Fruit fly (Drosophila melanogaster) whole organism, prepupa: ENCODE results near the gene CG13482.
A peak's percentile ranks its signal among the peaks of the same experiment; 100 is the strongest.

Source experiments
- Blimp-1 ChIP-seq: fragments of 200-800 bp; sonication (Bioruptor generic); optimal IDR thresholded peaks from 3 replicates; lab custom pipeline; 2017; ENCODE audit warnings: missing biosample characterization, missing genetic modification characterization, mild to moderate bottlenecking, moderate library complexity, missing genetic modification reagents
- CG10631 ChIP-seq: fragments of 200-800 bp; sonication (Bioruptor generic); optimal IDR thresholded peaks from 2 replicates; lab custom pipeline; 2016; ENCODE audit warnings: missing biosample characterization, missing genetic modification characterization
- CG10669 ChIP-seq: fragments of 200-800 bp; sonication (Bioruptor generic); optimal IDR thresholded peaks from 3 replicates; lab custom pipeline; 2018; ENCODE audit warnings: missing biosample characterization, mild to moderate bottlenecking, missing genetic modification characterization, moderate library complexity
- CG11294 ChIP-seq: fragments of 200-800 bp; sonication (Bioruptor generic); IDR thresholded peaks from 2 replicates; pipeline ENCODE4 v1.3.6; 2022; ENCODE audit warnings: missing biosample characterization, missing genetic modification characterization
- CG11762 ChIP-seq: fragments of 200-800 bp; sonication (Bioruptor generic); optimal IDR thresholded peaks from 3 replicates; lab custom pipeline; 2016; ENCODE audit warnings: missing biosample characterization, missing genetic modification characterization; ENCODE audit not compliant: insufficient read depth
- CG11902 ChIP-seq: fragments of 200-800 bp; sonication (Bioruptor generic); optimal IDR thresholded peaks from 3 replicates; lab custom pipeline; 2016; ENCODE audit warnings: missing biosample characterization, missing genetic modification characterization
- CG15336 ChIP-seq: fragments of 200-800 bp; sonication (Bioruptor generic); IDR thresholded peaks from 2 replicates; pipeline ENCODE4 v1.3.6; 2022; ENCODE audit warnings: missing biosample characterization, missing genetic modification characterization
- CG16779 ChIP-seq: fragments of 200-800 bp; sonication (Bioruptor generic); optimal IDR thresholded peaks from 3 replicates; lab custom pipeline; 2017; ENCODE audit warnings: missing biosample characterization, mild to moderate bottlenecking, missing genetic modification characterization
- CG3032 ChIP-seq: fragments of 200-800 bp; optimal IDR thresholded peaks from 2 replicates; lab custom pipeline; 2019; ENCODE audit warnings: missing biosample characterization, mild to moderate bottlenecking, missing genetic modification characterization, moderate library complexity
- CG34406 ChIP-seq: fragments of 200-800 bp; sonication (Bioruptor generic); optimal IDR thresholded peaks from 3 replicates; lab custom pipeline; 2016; ENCODE audit warnings: missing biosample characterization, missing genetic modification characterization
- CG3919 ChIP-seq: fragments of 200-800 bp; sonication (Bioruptor generic); optimal IDR thresholded peaks from 3 replicates; lab custom pipeline; 2016; ENCODE audit warnings: missing biosample characterization, missing genetic modification characterization
- CG4318 ChIP-seq: fragments of 200-800 bp; sonication (Bioruptor generic); optimal IDR thresholded peaks from 3 replicates; lab custom pipeline; 2017; ENCODE audit warnings: missing biosample characterization, mild to moderate bottlenecking, missing genetic modification characterization
- CG6163 ChIP-seq: fragments of 200-800 bp; sonication (Bioruptor generic); IDR thresholded peaks from 3 replicates; pipeline ENCODE4 v1.3.6; 2022; ENCODE audit warnings: missing biosample characterization, missing genetic modification characterization
- CG6276 ChIP-seq: fragments of 200-800 bp; sonication (Bioruptor generic); optimal IDR thresholded peaks from 2 replicates; lab custom pipeline; 2017; ENCODE audit warnings: missing biosample characterization, mild to moderate bottlenecking, missing genetic modification characterization
- CG6792 ChIP-seq: fragments of 200-800 bp; sonication (Bioruptor generic); optimal IDR thresholded peaks from 3 replicates; lab custom pipeline; 2016; ENCODE audit warnings: missing biosample characterization, missing genetic modification characterization
- CG6808 ChIP-seq: fragments of 200-800 bp; sonication (Bioruptor generic); optimal IDR thresholded peaks from 3 replicates; lab custom pipeline; 2017; ENCODE audit warnings: missing biosample characterization, missing genetic modification characterization, mild to moderate bottlenecking, moderate library complexity, missing genetic modification reagents
- CG6854 ChIP-seq: fragments of 200-800 bp; sonication (Bioruptor generic); optimal IDR thresholded peaks from 2 replicates; lab custom pipeline; 2017; ENCODE audit warnings: missing biosample characterization, mild to moderate bottlenecking, missing genetic modification characterization
- CG7368 ChIP-seq: fragments of 200-800 bp; sonication (Bioruptor generic); optimal IDR thresholded peaks from 3 replicates; lab custom pipeline; 2016; ENCODE audit warnings: missing biosample characterization, missing genetic modification characterization
- CG8119 ChIP-seq: fragments of 200-800 bp; sonication (Bioruptor generic); IDR thresholded peaks from 3 replicates; pipeline ENCODE4 v1.3.6; 2022; ENCODE audit warnings: missing biosample characterization, missing genetic modification characterization
- CG8319 ChIP-seq: fragments of 200-800 bp; sonication (Bioruptor generic); optimal IDR thresholded peaks from 3 replicates; lab custom pipeline; 2016; ENCODE audit warnings: missing biosample characterization, missing genetic modification characterization
- CG8632 ChIP-seq: fragments of 200-800 bp; sonication (Bioruptor generic); optimal IDR thresholded peaks from 3 replicates; lab custom pipeline; 2016; ENCODE audit warnings: missing biosample characterization, missing genetic modification characterization
- CG9139 ChIP-seq: fragments of 200-800 bp; sonication (Bioruptor generic); optimal IDR thresholded peaks from 3 replicates; lab custom pipeline; 2017; ENCODE audit warnings: missing biosample characterization, mild to moderate bottlenecking, missing genetic modification characterization
- Eip75B ChIP-seq: fragments of 200-800 bp; sonication (Bioruptor generic); optimal IDR thresholded peaks from 3 replicates; lab custom pipeline; 2016; ENCODE audit warnings: missing biosample characterization, missing genetic modification characterization
- Eip78C ChIP-seq: fragments of 200-800 bp; sonication (Bioruptor generic); peaks from one replicate; lab custom pipeline; 2016; ENCODE audit warnings: missing biosample characterization, missing genetic modification characterization
- Eip93F ChIP-seq: fragments of 200-800 bp; sonication (Bioruptor generic); optimal IDR thresholded peaks from 2 replicates; lab custom pipeline; 2016; ENCODE audit warnings: missing biosample characterization, mild to moderate bottlenecking, missing genetic modification characterization
- Ets21C ChIP-seq: fragments of 200-800 bp; sonication (Bioruptor generic); optimal IDR thresholded peaks from 3 replicates; lab custom pipeline; 2016; ENCODE audit warnings: missing biosample characterization, missing genetic modification characterization
- Ets96B ChIP-seq: fragments of 200-800 bp; optimal IDR thresholded peaks from 2 replicates; lab custom pipeline; 2019; ENCODE audit warnings: missing biosample characterization, mild to moderate bottlenecking, missing genetic modification characterization, moderate library complexity
- Gug ChIP-seq: fragments of 200-800 bp; sonication (Bioruptor generic); IDR thresholded peaks from 2 replicates; pipeline ENCODE4 v1.3.6; 2022; ENCODE audit warnings: missing biosample characterization, missing genetic modification characterization
- Hr38 ChIP-seq: sonication (Bioruptor generic); optimal IDR thresholded peaks from 2 replicates; lab custom pipeline; 2016; ENCODE audit warnings: missing biosample characterization, missing genetic modification characterization
- Hr39 ChIP-seq: fragments of 200-800 bp; sonication (Bioruptor generic); optimal IDR thresholded peaks from 2 replicates; lab custom pipeline; 2016; ENCODE audit warnings: missing biosample characterization, missing genetic modification characterization
- Hr4 ChIP-seq: fragments of 200-800 bp; sonication (Bioruptor generic); optimal IDR thresholded peaks from 3 replicates; lab custom pipeline; 2016; ENCODE audit warnings: missing biosample characterization, missing genetic modification characterization
- Lpt ChIP-seq: fragments of 200-800 bp; sonication (Bioruptor generic); optimal IDR thresholded peaks from 3 replicates; lab custom pipeline; 2016; ENCODE audit warnings: missing biosample characterization, missing genetic modification characterization
- OdsH ChIP-seq: fragments of 200-800 bp; sonication (Bioruptor generic); optimal IDR thresholded peaks from 3 replicates; lab custom pipeline; 2016; ENCODE audit warnings: missing biosample characterization, missing genetic modification characterization
- Smox ChIP-seq: fragments of 200-800 bp; sonication (Bioruptor generic); optimal IDR thresholded peaks from 3 replicates; lab custom pipeline; 2016; ENCODE audit warnings: missing biosample characterization, missing genetic modification characterization
- Sox102F ChIP-seq: fragments of 200-800 bp; sonication (Bioruptor generic); optimal IDR thresholded peaks from 2 replicates; lab custom pipeline; 2016; ENCODE audit warnings: missing biosample characterization, mild to moderate bottlenecking, missing genetic modification characterization
- Sox14 ChIP-seq: fragments of 200-800 bp; sonication (Bioruptor generic); optimal IDR thresholded peaks from 3 replicates; lab custom pipeline; 2016; ENCODE audit warnings: missing biosample characterization, missing genetic modification characterization
- Sox15 ChIP-seq: fragments of 200-800 bp; sonication (Bioruptor generic); optimal IDR thresholded peaks from 3 replicates; lab custom pipeline; 2016; ENCODE audit warnings: missing biosample characterization, missing genetic modification characterization
- acj6 ChIP-seq: fragments of 200-800 bp; sonication (Bioruptor generic); optimal IDR thresholded peaks from 3 replicates; lab custom pipeline; 2016; ENCODE audit warnings: missing biosample characterization, missing genetic modification characterization
- cyc ChIP-seq: fragments of 200-800 bp; sonication (Bioruptor generic); optimal IDR thresholded peaks from 3 replicates; lab custom pipeline; 2016; ENCODE audit warnings: missing biosample characterization, missing genetic modification characterization
- dsx ChIP-seq: fragments of 200-800 bp; optimal IDR thresholded peaks from 3 replicates; lab custom pipeline; 2019; ENCODE audit warnings: missing biosample characterization, mild to moderate bottlenecking, missing genetic modification characterization, moderate library complexity; ENCODE audit not compliant: poor library complexity, severe bottlenecking
- esn ChIP-seq: fragments of 200-800 bp; sonication (Bioruptor generic); optimal IDR thresholded peaks from 2 replicates; lab custom pipeline; 2016; ENCODE audit warnings: missing biosample characterization, mild to moderate bottlenecking, missing genetic modification characterization, moderate library complexity
- fd59A ChIP-seq: fragments of 200-800 bp; sonication (Bioruptor generic); optimal IDR thresholded peaks from 2 replicates; lab custom pipeline; 2017; ENCODE audit warnings: missing biosample characterization, mild to moderate bottlenecking, missing genetic modification characterization, missing genetic modification reagents
- fd85E ChIP-seq: fragments of 200-800 bp; sonication (Bioruptor generic); optimal IDR thresholded peaks from 3 replicates; lab custom pipeline; 2016; ENCODE audit warnings: missing biosample characterization, missing genetic modification characterization
- fkh ChIP-seq: fragments of 200-800 bp; sonication (Bioruptor generic); optimal IDR thresholded peaks from 3 replicates; lab custom pipeline; 2017; ENCODE audit warnings: missing biosample characterization, mild to moderate bottlenecking, missing genetic modification characterization, moderate library complexity
- lz ChIP-seq: fragments of 200-800 bp; sonication (Bioruptor generic); optimal IDR thresholded peaks from 3 replicates; lab custom pipeline; 2016; ENCODE audit warnings: missing biosample characterization, missing genetic modification characterization
- net ChIP-seq: fragments of 200-800 bp; sonication (Bioruptor generic); optimal IDR thresholded peaks from 3 replicates; lab custom pipeline; 2016; ENCODE audit warnings: missing biosample characterization, missing genetic modification characterization
- pdm3 ChIP-seq: fragments of 200-800 bp; sonication (Bioruptor generic); optimal IDR thresholded peaks from 3 replicates; lab custom pipeline; 2016; ENCODE audit warnings: missing biosample characterization, missing genetic modification characterization
- salr ChIP-seq, 2 experiments: fragments of 200-800 bp; sonication (Bioruptor generic); optimal IDR thresholded peaks; 3 replicates each; lab custom pipeline; 2016 to 2018; ENCODE audit warnings: missing biosample characterization in 2 of 2, missing genetic modification characterization in 2 of 2, mild to moderate bottlenecking in 1 of 2
- spab ChIP-seq: fragments of 200-800 bp; sonication (Bioruptor generic); optimal IDR thresholded peaks from 2 replicates; lab custom pipeline; 2017; ENCODE audit warnings: missing biosample characterization, mild to moderate bottlenecking, missing genetic modification characterization, missing genetic modification reagents
- ss ChIP-seq, 2 experiments: fragments of 200-800 bp; sonication (Bioruptor generic); optimal IDR thresholded peaks; 2 replicates in 1 of 2; 3 replicates in 1 of 2; lab custom pipeline; 2017 to 2018; ENCODE audit warnings: mild to moderate bottlenecking in 2 of 2, missing biosample characterization in 2 of 2, missing genetic modification characterization in 2 of 2, moderate library complexity in 1 of 2
- svp ChIP-seq: fragments of 200-800 bp; sonication (Bioruptor generic); peaks from one replicate; lab custom pipeline; 2016; ENCODE audit warnings: missing biosample characterization, missing genetic modification characterization
- topi ChIP-seq: fragments of 200-800 bp; sonication (Bioruptor generic); optimal IDR thresholded peaks from 3 replicates; lab custom pipeline; 2016; ENCODE audit warnings: missing biosample characterization, missing genetic modification characterization

CG13482 gene

dm6 chr3L:14338886-14339285, 9.7 kb downstream of the CG13482 start:
- peak; percentile 88 for TF ChIP-seq Ets96B (tag; lab: Kevin White, UChicago)
- peak; percentile 88 for TF ChIP-seq CG4318 (GFP tag; lab: Kevin White, UChicago)
- TF ChIP-seq Hr38 (GFP tag; lab: Kevin White, UChicago): peak; percentile 80
- TF ChIP-seq cyc: peak; percentile 77
- TF ChIP-seq lz: peak; percentile 73
- peak; percentile 84 for TF ChIP-seq Sox15
- TF ChIP-seq Sox14: peak; percentile 91
- peak; percentile 6 for TF ChIP-seq fkh
- peak; percentile 91 for TF ChIP-seq Eip75B
- peak; percentile 81 for TF ChIP-seq Gug (GFP tag; lab: Robert Waterston, UW)
- TF ChIP-seq CG11294 (GFP tag; lab: Robert Waterston, UW): peak; percentile 83
- TF ChIP-seq CG6792 (GFP tag; lab: Kevin White, UChicago): peak; percentile 88
- TF ChIP-seq topi: peak; percentile 77
- peak; percentile 69 for TF ChIP-seq Sox102F (GFP tag; lab: Kevin White, UChicago)
- TF ChIP-seq CG3032 (tag; lab: Kevin White, UChicago): peak; percentile 80
- TF ChIP-seq CG8632 (GFP tag; lab: Kevin White, UChicago): peak; percentile 82
- peak; percentile 92 for TF ChIP-seq pdm3 (GFP tag; lab: Kevin White, UChicago)
- TF ChIP-seq CG6276: peak; percentile 82
- peak; percentile 89 for TF ChIP-seq svp (GFP tag; lab: Kevin White, UChicago)
- peak; percentile 39 for TF ChIP-seq CG6854 (GFP tag; lab: Kevin White, UChicago)
- peak; percentile 85 for TF ChIP-seq CG6808
- peak; percentile 88 for TF ChIP-seq dsx (GFP tag; lab: Kevin White, UChicago)
- TF ChIP-seq Hr39 (GFP tag; lab: Kevin White, UChicago): peak; percentile 82
- peak; percentile 82 to 85 for TF ChIP-seq salr (GFP tag; optimal IDR thresholded peaks at IDR 0.05; lab: Kevin White, UChicago)
- peak; percentile 91 for TF ChIP-seq Lpt
- TF ChIP-seq Hr4: peak; percentile 96
- TF ChIP-seq acj6 (GFP tag; lab: Kevin White, UChicago): peak; percentile 93
- TF ChIP-seq Blimp-1 (GFP tag; lab: Kevin White, UChicago): no peak
- peak; percentile 64 for TF ChIP-seq fd85E (GFP tag; lab: Kevin White, UChicago)
- peak; percentile 87 for TF ChIP-seq CG11762 (GFP tag; lab: Kevin White, UChicago)
- peak; percentile 84 to 90 for TF ChIP-seq ss (GFP tag; optimal IDR thresholded peaks at IDR 0.05; lab: Kevin White, UChicago)
- TF ChIP-seq CG15336 (GFP tag; lab: Robert Waterston, UW): peak; percentile 93
- peak; percentile 81 for TF ChIP-seq esn (GFP tag; lab: Kevin White, UChicago)
- peak; percentile 54 for TF ChIP-seq Ets21C (GFP tag; lab: Kevin White, UChicago)
- peak; percentile 95 for TF ChIP-seq CG3919 (GFP tag; lab: Kevin White, UChicago)
- TF ChIP-seq CG10631: peak; percentile 91
- peak; percentile 96 for TF ChIP-seq CG6163 (GFP tag; lab: Robert Waterston, UW)
- TF ChIP-seq CG10669 (GFP tag; lab: Kevin White, UChicago): peak; percentile 89
- peak; percentile 93 for TF ChIP-seq CG7368 (GFP tag; lab: Kevin White, UChicago)
- TF ChIP-seq spab (GFP tag; lab: Kevin White, UChicago): peak; percentile 86
- TF ChIP-seq CG16779 (tag; lab: Kevin White, UChicago): peak; percentile 75
- peak; percentile 85 for TF ChIP-seq CG34406 (GFP tag; lab: Kevin White, UChicago)
- TF ChIP-seq net (GFP tag; lab: Kevin White, UChicago): peak; percentile 92
- peak; percentile 98 for TF ChIP-seq Eip78C
- no peak for TF ChIP-seq Eip93F (GFP tag; lab: Kevin White, UChicago)
- peak; percentile 83 for TF ChIP-seq CG11902
- peak; percentile 87 for TF ChIP-seq fd59A (GFP tag; lab: Kevin White, UChicago)
- peak; percentile 83 for TF ChIP-seq CG8319
- TF ChIP-seq CG9139 (GFP tag; lab: Kevin White, UChicago): peak; percentile 87
- TF ChIP-seq OdsH (GFP tag; lab: Kevin White, UChicago): peak; percentile 93
- TF ChIP-seq CG8119 (GFP tag; lab: Robert Waterston, UW): peak; percentile 94
- TF ChIP-seq Smox: peak; percentile 67
